Worm (Caenorhabditis elegans) whole organism, L4 larva: ENCODE results near the gene snt-1.

Experiments used
- T26A8.4 ChIP-seq: fragments of 200-800 bp; sonication (Bioruptor generic); IDR thresholded peaks from 2 replicates; pipeline ENCODE4 v1.3.6; 2022; ENCODE audit warnings: missing genetic modification characterization, missing compliant biosample characterization
- daf-12 ChIP-seq: fragments of 150-350 bp; optimal IDR thresholded peaks from 2 replicates; lab custom pipeline; 2014; ENCODE audit warnings: missing biosample characterization, missing genetic modification reagents, missing genetic modification characterization
- dpl-1 ChIP-seq: fragments of 150-350 bp; optimal IDR thresholded peaks from 2 replicates; lab custom pipeline; 2014; ENCODE audit warnings: missing biosample characterization, missing genetic modification reagents, missing genetic modification characterization
- nhr-111 ChIP-seq: fragments of 200-800 bp; sonication (Bioruptor generic); optimal IDR thresholded peaks from 2 replicates; lab custom pipeline; 2018; ENCODE audit warnings: mild to moderate bottlenecking, missing genetic modification characterization, missing compliant biosample characterization
- nhr-76 ChIP-seq: fragments of 150-350 bp; optimal IDR thresholded peaks from 2 replicates; lab custom pipeline; 2014; ENCODE audit warnings: missing biosample characterization, missing genetic modification characterization
- nhr-77 ChIP-seq: fragments of 150-350 bp; optimal IDR thresholded peaks from 2 replicates; lab custom pipeline; 2014; ENCODE audit warnings: missing biosample characterization, missing genetic modification characterization
- pha-4 ChIP-seq, 2 experiments: fragments of 150-350 bp in 1 of 2; fragments of 200-800 bp in 1 of 2; sonication (Bioruptor generic) in 1 of 2; IDR thresholded peaks in 1 of 2; optimal IDR thresholded peaks in 1 of 2; 2 replicates each; pipeline versions ENCODE4 v1.3.6 to Lab custom; 2014 to 2022; ENCODE audit warnings: missing genetic modification characterization in 2 of 2, missing genetic modification reagents in 2 of 2, missing biosample characterization in 1 of 2, missing compliant biosample characterization in 1 of 2
- zfp-2 ChIP-seq: sonication (generic microtip); optimal IDR thresholded peaks from 2 replicates; lab custom pipeline; 2016; ENCODE audit warnings: mild to moderate bottlenecking, missing genetic modification characterization, missing compliant biosample characterization

DNA sequence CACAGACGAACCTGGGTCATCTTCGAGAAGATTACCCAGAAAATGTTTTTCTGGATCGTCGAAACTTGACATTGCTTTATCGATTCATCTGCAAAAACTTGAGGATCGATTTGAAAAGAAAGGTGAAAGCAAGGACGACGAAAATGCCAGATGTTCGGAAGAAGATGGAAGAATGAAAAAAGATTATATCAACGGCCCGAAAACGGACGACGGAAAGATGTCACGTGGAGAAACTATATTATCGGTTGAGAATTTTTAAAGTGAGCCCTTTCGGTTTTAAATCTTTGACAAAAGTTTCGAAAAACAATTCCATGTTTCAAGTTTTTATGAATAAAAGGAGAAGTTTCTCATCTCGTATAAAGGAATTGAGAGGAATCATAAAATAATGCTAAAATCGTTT lies 47.4 kb downstream of the snt-1 start, which contains the start of gene dnj-5:
- TF ChIP-seq nhr-76 (no peak), daf-12 (tag; lab: Kevin White, UChicago) (no peak), zfp-2 (tag; lab: Kevin White, UChicago) (no peak), pha-4 (GFP tag; IDR thresholded peaks at IDR 0.05; lab: Robert Waterston, UW) (no peak), pha-4 (tag; optimal IDR thresholded peaks at IDR 0.05; lab: Kevin White, UChicago) (no peak), T26A8.4 (no peak), nhr-77 (tag; lab: Kevin White, UChicago) (no peak), nhr-111 (GFP tag; lab: Kevin White, UChicago) (no peak), dpl-1 (GFP tag; lab: Kevin White, UChicago) (no peak)
